Worm (Caenorhabditis elegans) whole organism, early embryonic: ENCODE data around the gene C53A5.9.

ENCODE experiments used
- ama-1 ChIP-seq: fragments of 150-350 bp; optimal IDR thresholded peaks from 2 replicates; lab custom pipeline; 2014
- flt-1 ChIP-seq: fragments of 200-800 bp; sonication (Bioruptor generic); IDR thresholded peaks from 2 replicates; pipeline ENCODE4 v1.3.6; 2022; ENCODE audit warnings: missing genetic modification characterization, missing compliant biosample characterization
- sea-1 ChIP-seq: fragments of 200-800 bp; sonication (Bioruptor generic); conservative IDR thresholded peaks from 2 replicates; pipeline ENCODE4 v1.3.6; 2022; ENCODE audit warnings: missing genetic modification characterization, missing compliant biosample characterization

- TF ChIP-seq sea-1 = no peak
- TF ChIP-seq ama-1 (lab: Kevin White, UChicago) = no peak
- no peak for TF ChIP-seq flt-1 (GFP tag; lab: Robert Waterston, UW)
Observed at ce11 chrV:14521000-14521399, 37.7 kb downstream of the C53A5.9 start, which contains the start of gene C53A5.17.
